Worm (Caenorhabditis elegans) whole organism, late embryonic: ENCODE measurements around the gene mks-1.

Source experiments
- ama-1 ChIP-seq: fragments of 150-350 bp; optimal IDR thresholded peaks from 2 replicates; lab custom pipeline; 2014
- lin-11 ChIP-seq: fragments of 200-800 bp; sonication (Bioruptor generic); optimal IDR thresholded peaks from 2 replicates; lab custom pipeline; 2018; ENCODE audit warnings: mild to moderate bottlenecking, missing genetic modification characterization, missing compliant biosample characterization
- ttx-3 ChIP-seq: sonication (generic microtip); optimal IDR thresholded peaks from 2 replicates; lab custom pipeline; 2016; ENCODE audit warnings: missing genetic modification reagents, missing genetic modification characterization, missing compliant biosample characterization

DNA sequence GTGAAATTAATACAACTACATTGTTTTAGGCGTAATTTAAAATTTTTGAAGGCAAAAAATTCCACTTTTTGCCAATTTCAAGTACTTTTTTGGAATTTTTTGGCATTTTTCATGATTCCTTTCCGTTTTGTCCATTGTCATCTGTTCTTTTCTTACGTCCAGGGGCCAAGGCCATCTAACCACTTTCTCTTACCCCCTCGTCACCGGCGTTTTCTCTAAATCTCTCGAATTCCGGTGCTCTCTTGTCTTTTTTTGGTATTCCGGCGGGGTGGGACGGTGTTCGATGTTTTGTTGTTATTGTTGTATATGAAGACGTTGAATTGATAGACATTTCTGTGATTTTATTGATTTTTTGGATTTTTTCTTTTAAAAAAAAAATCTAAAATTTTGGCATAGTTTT is 24.5 kb upstream of the mks-1 start:
- TF ChIP-seq ama-1 (lab: Kevin White, UChicago) (no peak), ttx-3 (no peak), lin-11 (no peak)
